Fruit fly (Drosophila melanogaster) whole organism, adult: Measurements from ENCODE around the gene smash.

Experiments
- CG11617 ChIP-seq: fragments of 200-800 bp; sonication (Bioruptor generic); optimal IDR thresholded peaks from 2 replicates; lab custom pipeline; 2017; ENCODE audit warnings: mild to moderate bottlenecking, missing biosample characterization, missing genetic modification reagents, missing genetic modification characterization
- CG12768 ChIP-seq: fragments of 200-800 bp; sonication (Bioruptor generic); optimal IDR thresholded peaks from 2 replicates; lab custom pipeline; 2017; ENCODE audit warnings: missing biosample characterization, missing genetic modification characterization, mild to moderate bottlenecking, moderate library complexity, missing genetic modification reagents
- CG14711 ChIP-seq: fragments of 200-800 bp; sonication (Bioruptor generic); optimal IDR thresholded peaks from 2 replicates; lab custom pipeline; 2018; ENCODE audit warnings: missing biosample characterization, mild to moderate bottlenecking, missing genetic modification characterization, moderate library complexity
- CG1620 ChIP-seq: fragments of 200-800 bp; sonication (Bioruptor generic); optimal IDR thresholded peaks from 2 replicates; lab custom pipeline; 2016; ENCODE audit warnings: missing biosample characterization, missing genetic modification characterization
- CG33017 ChIP-seq: fragments of 200-800 bp; sonication (Bioruptor generic); optimal IDR thresholded peaks from 2 replicates; lab custom pipeline; 2018; ENCODE audit warnings: missing biosample characterization, mild to moderate bottlenecking, missing genetic modification characterization, moderate library complexity
- CG5204 ChIP-seq: fragments of 200-800 bp; sonication (Bioruptor generic); optimal IDR thresholded peaks from 2 replicates; lab custom pipeline; 2016; ENCODE audit warnings: missing biosample characterization, missing genetic modification characterization
- CG7045 ChIP-seq: fragments of 200-800 bp; sonication (Bioruptor generic); optimal IDR thresholded peaks from 2 replicates; lab custom pipeline; 2017; ENCODE audit warnings: missing biosample characterization, mild to moderate bottlenecking, missing genetic modification characterization
- CG7101 ChIP-seq: fragments of 200-800 bp; sonication (Bioruptor generic); optimal IDR thresholded peaks from 2 replicates; lab custom pipeline; 2018; ENCODE audit warnings: missing biosample characterization, mild to moderate bottlenecking, missing genetic modification characterization, moderate library complexity
- Clk ChIP-seq: fragments of 200-800 bp; sonication (Bioruptor generic); optimal IDR thresholded peaks from 2 replicates; lab custom pipeline; 2017; ENCODE audit warnings: missing biosample characterization, missing genetic modification characterization
- Crg-1 ChIP-seq: fragments of 200-800 bp; sonication (Bioruptor generic); optimal IDR thresholded peaks from 2 replicates; lab custom pipeline; 2016; ENCODE audit warnings: missing biosample characterization, missing genetic modification characterization
- Hr96 ChIP-seq: fragments of 200-800 bp; sonication (Bioruptor generic); optimal IDR thresholded peaks from 2 replicates; lab custom pipeline; 2016; ENCODE audit warnings: missing biosample characterization, missing genetic modification characterization
- Mnt ChIP-seq: fragments of 200-800 bp; sonication (Bioruptor generic); optimal IDR thresholded peaks from 2 replicates; lab custom pipeline; 2016; ENCODE audit warnings: missing biosample characterization, mild to moderate bottlenecking, missing genetic modification characterization
- bab1 ChIP-seq: fragments of 200-800 bp; sonication (Bioruptor generic); optimal IDR thresholded peaks from 3 replicates; lab custom pipeline; 2019; ENCODE audit warnings: missing biosample characterization, mild to moderate bottlenecking, missing genetic modification characterization, moderate library complexity
- cic ChIP-seq: fragments of 200-800 bp; sonication (Bioruptor generic); optimal IDR thresholded peaks from 2 replicates; lab custom pipeline; 2017; ENCODE audit warnings: missing biosample characterization, mild to moderate bottlenecking, missing genetic modification characterization, moderate library complexity
- cnc ChIP-seq, 2 experiments: fragments of >200 bp; optimal IDR thresholded peaks; 2 replicates each; lab custom pipeline; 2017
- kay ChIP-seq: fragments of 200-800 bp; sonication (Bioruptor generic); peaks from one replicate; lab custom pipeline; 2016; ENCODE audit warnings: missing biosample characterization, missing genetic modification characterization, borderline replicate concordance
- ovo ChIP-seq: fragments of 200-800 bp; sonication (Bioruptor generic); optimal IDR thresholded peaks from 2 replicates; lab custom pipeline; 2016; ENCODE audit warnings: missing biosample characterization, missing genetic modification characterization
- pad ChIP-seq: fragments of 200-800 bp; sonication (Bioruptor generic); optimal IDR thresholded peaks from 3 replicates; lab custom pipeline; 2017; ENCODE audit warnings: missing biosample characterization, missing genetic modification characterization, mild to moderate bottlenecking, moderate library complexity, missing genetic modification reagents
- tj ChIP-seq: fragments of 200-800 bp; sonication (Bioruptor generic); optimal IDR thresholded peaks from 3 replicates; lab custom pipeline; 2017; ENCODE audit warnings: missing biosample characterization, mild to moderate bottlenecking, missing genetic modification characterization, moderate library complexity
- toe ChIP-seq: fragments of 200-800 bp; sonication (Bioruptor generic); optimal IDR thresholded peaks from 2 replicates; lab custom pipeline; 2016; ENCODE audit warnings: missing biosample characterization, missing genetic modification characterization

smash gene

DNA sequence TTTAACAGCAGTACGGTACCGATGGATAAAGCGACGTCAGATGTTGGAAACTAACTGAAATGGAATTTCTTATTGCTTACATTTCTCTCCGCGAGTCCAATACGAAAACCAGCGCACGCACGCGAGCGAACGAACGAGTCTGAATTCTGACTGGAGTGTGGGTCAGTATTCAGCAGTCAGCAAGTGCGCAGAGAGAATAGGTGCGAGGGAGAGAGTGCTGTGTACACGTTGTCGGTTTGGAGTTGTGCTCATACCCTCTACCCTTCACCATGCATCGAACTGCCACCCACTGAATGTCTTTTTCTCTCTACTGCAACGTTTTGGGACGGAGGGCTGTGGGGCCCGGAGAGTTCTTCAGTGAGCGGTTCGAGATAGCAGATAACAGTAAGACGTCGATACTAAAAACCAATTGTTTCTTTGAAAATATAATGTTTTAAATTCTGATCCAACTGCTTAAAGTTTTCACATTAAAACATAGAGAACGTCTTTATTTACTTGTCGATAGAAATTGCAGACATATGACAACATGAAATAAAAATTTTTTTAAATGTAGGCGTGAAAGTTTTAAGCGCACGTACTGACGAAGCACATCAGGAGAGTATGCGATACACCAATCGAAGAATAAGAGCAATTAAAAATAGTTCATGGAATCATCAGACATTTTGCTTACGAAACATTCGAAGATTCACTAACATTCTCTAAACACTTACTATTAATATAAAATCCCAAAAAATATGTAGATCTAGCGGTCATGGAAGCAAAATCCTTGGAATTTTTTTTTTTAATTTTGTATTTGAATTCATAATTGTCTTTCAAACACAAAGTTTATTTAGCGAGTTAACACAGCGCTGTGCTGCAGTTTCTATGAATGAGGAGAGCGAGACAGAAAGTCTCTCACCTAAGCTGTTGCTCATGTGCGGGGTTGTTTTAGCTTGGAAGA, 80.4 kb downstream of the smash start:
- TF ChIP-seq toe (peak; percentile 85), tj (peak; percentile 54), CG1620 (GFP tag; lab: Kevin White, UChicago) (peak; percentile 56), Crg-1 (GFP tag; lab: Kevin White, UChicago) (peak; percentile 62), CG12768 (peak; percentile 69), pad (GFP tag; lab: Kevin White, UChicago) (peak; percentile 68), CG11617 (GFP tag; lab: Kevin White, UChicago) (peak; percentile 87), kay (GFP tag; lab: Kevin White, UChicago) (peak; percentile 76), CG7101 (peak; percentile 77), Mnt (peak; percentile 88), Clk (GFP tag; lab: Kevin White, UChicago) (peak; percentile 26), CG14711 (tag; lab: Kevin White, UChicago) (peak; percentile 58), bab1 (GFP tag; lab: Kevin White, UChicago) (peak; percentile 14), ovo (GFP tag; lab: Kevin White, UChicago) (peak; percentile 18), cic (GFP tag; lab: Kevin White, UChicago) (peak; percentile 57), CG7045 (GFP tag; lab: Kevin White, UChicago) (peak; percentile 73), Hr96 (GFP tag; lab: Kevin White, UChicago) (peak; percentile 64), CG5204 (GFP tag; lab: Kevin White, UChicago) (peak; percentile 91), CG33017 (tag; lab: Kevin White, UChicago) (peak; percentile 68), cnc (optimal IDR thresholded peaks at IDR 0.05; lab: Kevin White, UChicago) (no peak)

DNA sequence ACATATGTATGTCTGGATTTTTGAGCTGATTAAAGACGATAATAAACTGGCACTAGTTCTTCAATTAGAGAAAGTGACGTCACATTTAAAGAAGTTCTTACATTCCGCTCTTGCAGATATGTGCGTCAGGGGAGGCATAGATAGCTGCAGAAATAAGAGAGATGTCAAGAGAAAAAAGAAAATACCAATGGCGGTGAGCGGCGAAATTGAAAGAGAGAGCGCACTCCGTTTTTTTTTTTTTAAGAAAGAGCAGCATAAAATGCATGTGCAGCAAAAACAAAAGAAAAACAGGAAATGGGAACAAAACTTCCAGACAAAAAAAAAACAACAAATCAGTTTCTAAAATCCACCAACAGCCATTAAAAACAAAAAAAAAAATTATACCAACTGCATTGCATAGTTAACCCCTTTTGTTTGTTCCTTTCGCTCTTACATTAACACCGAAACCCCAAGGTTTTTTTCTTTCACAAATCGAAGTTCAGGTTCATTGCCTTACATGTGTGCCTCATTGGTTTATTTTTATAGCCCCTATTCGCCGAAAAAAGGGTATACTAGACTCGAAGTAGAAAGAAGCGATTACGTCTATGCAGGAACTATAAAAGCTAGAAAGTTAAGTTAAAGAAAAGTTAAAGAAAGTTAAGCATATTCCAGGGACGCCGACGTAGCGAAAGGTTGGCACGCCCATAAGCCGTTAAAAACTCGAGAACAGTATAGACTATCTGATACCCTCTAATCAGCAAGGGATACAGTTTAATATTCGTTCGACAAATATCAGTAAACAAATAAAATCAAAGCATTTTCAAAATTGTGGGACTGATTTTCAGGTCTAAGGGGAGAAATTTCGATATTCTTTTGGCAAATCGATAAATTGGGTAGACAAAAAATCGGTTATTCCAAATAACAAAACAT, 81.5 kb downstream of the smash start:
- TF ChIP-seq Hr96 (GFP tag; lab: Kevin White, UChicago) (no peak), Crg-1 (GFP tag; lab: Kevin White, UChicago) (no peak), Mnt (no peak), CG1620 (GFP tag; lab: Kevin White, UChicago) (no peak), toe (no peak), CG12768 (no peak), pad (GFP tag; lab: Kevin White, UChicago) (no peak), CG11617 (GFP tag; lab: Kevin White, UChicago) (no peak), cic (GFP tag; lab: Kevin White, UChicago) (no peak), CG7101 (no peak), bab1 (GFP tag; lab: Kevin White, UChicago) (no peak), ovo (GFP tag; lab: Kevin White, UChicago) (no peak), tj (peak; percentile 79), cnc (optimal IDR thresholded peaks at IDR 0.05; lab: Kevin White, UChicago) (no peak), CG14711 (tag; lab: Kevin White, UChicago) (no peak), kay (GFP tag; lab: Kevin White, UChicago) (peak; percentile 87)

DNA sequence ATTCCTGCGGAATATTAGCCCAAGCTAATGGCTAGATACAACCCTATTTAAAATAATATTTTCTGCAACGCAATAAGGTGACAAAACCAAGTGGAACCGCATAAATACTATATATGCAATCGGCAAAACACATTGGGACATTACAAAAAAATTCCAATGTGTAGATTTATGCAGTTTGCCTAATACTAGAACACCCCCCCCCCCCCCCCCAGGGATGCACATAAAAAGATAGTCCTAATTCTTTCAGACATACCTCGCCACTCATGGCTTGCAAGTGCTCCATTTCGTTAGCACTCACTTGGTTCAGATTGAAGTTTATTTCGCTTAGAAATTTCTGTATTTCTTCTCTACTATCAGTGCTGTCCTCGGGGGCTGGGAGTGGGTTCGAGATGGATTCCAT, 86.2 kb downstream of the smash start:
- TF ChIP-seq Clk (GFP tag; lab: Kevin White, UChicago) (no peak), ovo (GFP tag; lab: Kevin White, UChicago) (no peak), bab1 (GFP tag; lab: Kevin White, UChicago) (no peak), cnc (optimal IDR thresholded peaks at IDR 0.05; lab: Kevin White, UChicago) (no peak), CG7045 (GFP tag; lab: Kevin White, UChicago) (no peak), CG14711 (tag; lab: Kevin White, UChicago) (no peak), Hr96 (GFP tag; lab: Kevin White, UChicago) (no peak), CG11617 (GFP tag; lab: Kevin White, UChicago) (no peak), CG5204 (GFP tag; lab: Kevin White, UChicago) (no peak)

DNA sequence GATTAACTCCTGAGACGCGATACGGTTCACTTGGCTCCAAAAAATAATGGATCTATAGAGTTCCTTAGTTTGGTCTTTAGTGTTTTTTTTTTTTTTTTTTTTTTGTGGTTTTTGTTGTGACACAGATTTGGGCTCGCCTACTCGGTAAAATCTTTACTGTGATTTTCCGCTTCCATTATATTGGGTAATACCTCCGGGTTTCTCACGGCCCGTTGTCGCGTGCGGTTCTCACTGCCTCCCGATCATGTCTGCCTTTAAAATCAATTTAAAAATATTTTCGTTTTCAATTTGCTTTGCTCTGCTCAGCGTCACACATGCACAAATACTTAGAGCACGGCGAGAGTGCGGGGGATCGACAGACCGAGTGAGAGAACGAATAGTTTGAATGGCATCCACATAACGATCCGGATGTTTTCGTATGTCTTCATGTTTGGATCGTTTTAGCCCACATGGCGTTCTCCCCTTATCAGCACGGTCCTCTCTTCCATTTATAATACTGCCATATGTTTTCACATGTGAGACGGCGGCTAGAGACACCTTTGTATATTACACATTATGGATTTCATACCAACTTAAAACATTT, 86.9 kb downstream of the smash start:
- no peak for TF ChIP-seq tj
- TF ChIP-seq pad (GFP tag; lab: Kevin White, UChicago): no peak

DNA sequence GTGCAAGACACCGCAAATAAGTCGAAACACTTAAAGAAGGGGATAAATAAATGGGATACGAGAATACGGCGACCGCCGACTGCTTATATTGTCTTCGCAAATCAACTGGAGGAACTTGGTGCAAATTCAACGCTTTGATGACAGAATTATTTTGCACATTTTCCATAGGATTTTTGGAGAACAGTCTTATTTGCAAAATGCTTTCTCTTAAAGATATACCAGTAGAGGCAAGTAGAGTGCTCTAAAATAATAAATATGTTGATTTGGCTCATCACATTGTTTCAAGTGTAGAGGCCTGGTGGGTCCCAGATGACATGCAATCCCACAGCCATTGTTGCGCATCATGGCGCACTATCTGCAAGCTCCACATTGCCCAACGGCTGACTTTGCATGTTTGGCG, 87.9 kb downstream of the smash start:
- TF ChIP-seq tj (peak; percentile 89), Crg-1 (GFP tag; lab: Kevin White, UChicago) (no peak)
